Worm (Caenorhabditis elegans) whole organism, L4/young adult: Measurements from ENCODE around the gene fbxc-51.

Experiments
- W03F9.2 ChIP-seq: fragments of 150-350 bp; optimal IDR thresholded peaks from 2 replicates; lab custom pipeline; 2014; ENCODE audit warnings: missing biosample characterization, missing genetic modification characterization
- dao-5 ChIP-seq: sonication (generic microtip); optimal IDR thresholded peaks from 2 replicates; lab custom pipeline; 2016; ENCODE audit warnings: missing genotype, missing genetic modification characterization, moderate library complexity, missing compliant biosample characterization
- him-1 ChIP-seq: sonication (generic microtip); optimal IDR thresholded peaks from 2 replicates; lab custom pipeline; 2016; ENCODE audit warnings: missing genotype, missing genetic modification reagents, missing genetic modification characterization, missing compliant biosample characterization

ce11 chrII:872993-873787 is 4.6 kb downstream of the fbxc-51 start, which contains the start of gene alg-2:
- no peak for TF ChIP-seq him-1 (tag; lab: Kevin White, UChicago)
- no peak for TF ChIP-seq W03F9.2 (tag; lab: Kevin White, UChicago)
- TF ChIP-seq dao-5, result no peak
